Fruit fly (Drosophila melanogaster) whole organism, embryonic: ENCODE data around the gene ATP7.

ENCODE experiments used
- B-H1 ChIP-seq: fragments of 200-800 bp; sonication (Bioruptor generic); IDR thresholded peaks from 3 replicates; pipeline ENCODE4 v1.3.6; 2022; ENCODE audit warnings: missing biosample characterization, missing genetic modification characterization
- Bgb ChIP-seq: fragments of 200-800 bp; sonication (Bioruptor generic); IDR thresholded peaks from 2 replicates; pipeline ENCODE4 v1.3.6; 2022; ENCODE audit warnings: missing biosample characterization, missing genetic modification characterization; ENCODE audit not compliant: partially characterized antibody
- BtbVII ChIP-seq: fragments of 200-800 bp; sonication (Bioruptor generic); optimal IDR thresholded peaks from 3 replicates; lab custom pipeline; 2017; ENCODE audit warnings: missing biosample characterization, mild to moderate bottlenecking, missing genetic modification characterization
- CG10321 ChIP-seq: fragments of 200-800 bp; sonication (Bioruptor generic); IDR thresholded peaks from 2 replicates; pipeline ENCODE4 v1.3.6; 2022; ENCODE audit warnings: missing biosample characterization, missing genetic modification characterization
- CG10654 ChIP-seq: fragments of 200-800 bp; sonication (Bioruptor generic); optimal IDR thresholded peaks from 2 replicates; lab custom pipeline; 2016; ENCODE audit warnings: missing biosample characterization, missing genetic modification characterization
- CG10979 ChIP-seq: fragments of 200-800 bp; sonication (Bioruptor generic); optimal IDR thresholded peaks from 2 replicates; lab custom pipeline; 2018; ENCODE audit warnings: missing biosample characterization, mild to moderate bottlenecking, missing genetic modification characterization, moderate library complexity
- CG11695 ChIP-seq: fragments of 200-800 bp; sonication (Bioruptor generic); IDR thresholded peaks from 3 replicates; pipeline ENCODE4 v1.3.6; 2022; ENCODE audit warnings: missing biosample characterization, missing genetic modification characterization
- CG12391 ChIP-seq: fragments of 200-800 bp; sonication (Bioruptor generic); optimal IDR thresholded peaks from 3 replicates; lab custom pipeline; 2018; ENCODE audit warnings: missing biosample characterization, mild to moderate bottlenecking, missing genetic modification characterization, moderate library complexity
- CG13424 ChIP-seq: fragments of 200-800 bp; sonication (Bioruptor generic); optimal IDR thresholded peaks from 2 replicates; lab custom pipeline; 2019; ENCODE audit warnings: missing biosample characterization, mild to moderate bottlenecking, missing genetic modification characterization, moderate library complexity
- CG1529 ChIP-seq: fragments of 200-800 bp; sonication (Bioruptor generic); optimal IDR thresholded peaks from 3 replicates; lab custom pipeline; 2018; ENCODE audit warnings: missing biosample characterization, missing genetic modification characterization
- CG17568 ChIP-seq: fragments of 200-800 bp; sonication (Bioruptor generic); optimal IDR thresholded peaks from 2 replicates; lab custom pipeline; 2018; ENCODE audit warnings: missing biosample characterization, mild to moderate bottlenecking, missing genetic modification characterization, moderate library complexity
- CG18619 ChIP-seq: fragments of 200-800 bp; sonication (Bioruptor generic); optimal IDR thresholded peaks from 3 replicates; lab custom pipeline; 2017; ENCODE audit warnings: missing biosample characterization, mild to moderate bottlenecking, missing genetic modification characterization
- CG30431 ChIP-seq: fragments of 200-800 bp; sonication (Bioruptor generic); optimal IDR thresholded peaks from 2 replicates; lab custom pipeline; 2017; ENCODE audit warnings: missing biosample characterization, missing genetic modification characterization
- CG32767 ChIP-seq: fragments of 200-800 bp; sonication (Bioruptor generic); IDR thresholded peaks from 2 replicates; pipeline ENCODE4 v1.3.6; 2022; ENCODE audit warnings: missing biosample characterization, missing genetic modification characterization
- CG4707 ChIP-seq: fragments of 200-800 bp; sonication (Bioruptor generic); optimal IDR thresholded peaks from 2 replicates; lab custom pipeline; 2018; ENCODE audit warnings: missing biosample characterization, mild to moderate bottlenecking, missing genetic modification characterization, moderate library complexity
- CG4730 ChIP-seq: fragments of 200-800 bp; sonication (Bioruptor generic); IDR thresholded peaks from 2 replicates; pipeline ENCODE4 v1.3.6; 2022; ENCODE audit warnings: missing biosample characterization, missing genetic modification characterization
- CG6813 ChIP-seq: fragments of 200-800 bp; sonication (Bioruptor generic); optimal IDR thresholded peaks from 2 replicates; lab custom pipeline; 2017; ENCODE audit warnings: missing biosample characterization, missing genetic modification characterization, mild to moderate bottlenecking, moderate library complexity, missing genetic modification reagents
- CG7786 ChIP-seq: fragments of 200-800 bp; sonication (Bioruptor generic); optimal IDR thresholded peaks from 2 replicates; lab custom pipeline; 2016; ENCODE audit warnings: missing biosample characterization, missing genetic modification characterization
- CG8281 ChIP-seq: fragments of 200-800 bp; sonication (Bioruptor generic); optimal IDR thresholded peaks from 2 replicates; lab custom pipeline; 2018; ENCODE audit warnings: missing biosample characterization, mild to moderate bottlenecking, missing genetic modification characterization, moderate library complexity
- CG8388 ChIP-seq: fragments of 200-800 bp; sonication (Bioruptor generic); optimal IDR thresholded peaks from 2 replicates; lab custom pipeline; 2019; ENCODE audit warnings: missing biosample characterization, mild to moderate bottlenecking, missing genetic modification characterization, moderate library complexity
- CG9609 ChIP-seq: fragments of 200-800 bp; sonication (Bioruptor generic); optimal IDR thresholded peaks from 3 replicates; lab custom pipeline; 2016; ENCODE audit warnings: missing biosample characterization, missing genetic modification characterization
- CG9797 ChIP-seq: fragments of 200-800 bp; sonication (Bioruptor generic); optimal IDR thresholded peaks from 3 replicates; lab custom pipeline; 2018; ENCODE audit warnings: missing biosample characterization, mild to moderate bottlenecking, missing genetic modification characterization
- Deaf1 ChIP-seq: fragments of 200-800 bp; optimal IDR thresholded peaks from 3 replicates; lab custom pipeline; 2019; ENCODE audit warnings: missing biosample characterization, mild to moderate bottlenecking, missing genetic modification characterization, moderate library complexity
- Dek ChIP-seq: fragments of 200-800 bp; sonication (Bioruptor generic); optimal IDR thresholded peaks from 3 replicates; lab custom pipeline; 2019; ENCODE audit warnings: missing biosample characterization, mild to moderate bottlenecking, missing genetic modification characterization, moderate library complexity
- Dip3 ChIP-seq: fragments of 200-800 bp; sonication (Bioruptor generic); optimal IDR thresholded peaks from 3 replicates; lab custom pipeline; 2016; ENCODE audit warnings: missing biosample characterization, missing genetic modification characterization
- ERR ChIP-seq: fragments of 200-800 bp; sonication (Bioruptor generic); optimal IDR thresholded peaks from 2 replicates; lab custom pipeline; 2016; ENCODE audit warnings: missing biosample characterization, missing genetic modification characterization
- Ets65A ChIP-seq: fragments of 200-800 bp; sonication (Bioruptor generic); peaks from one replicate; lab custom pipeline; 2016; ENCODE audit warnings: missing biosample characterization, missing genetic modification characterization
- Fer2 ChIP-seq: fragments of 200-800 bp; sonication (Bioruptor generic); optimal IDR thresholded peaks from 2 replicates; lab custom pipeline; 2018; ENCODE audit warnings: missing biosample characterization, mild to moderate bottlenecking, missing genetic modification characterization, moderate library complexity
- Lim3 ChIP-seq: fragments of 200-800 bp; sonication (Bioruptor generic); IDR thresholded peaks from 2 replicates; pipeline ENCODE4 v1.3.6; 2022; ENCODE audit warnings: missing biosample characterization, missing genetic modification characterization
- NfI ChIP-seq: fragments of 200-800 bp; sonication (Bioruptor generic); optimal IDR thresholded peaks from 3 replicates; lab custom pipeline; 2018; ENCODE audit warnings: missing biosample characterization, mild to moderate bottlenecking, missing genetic modification characterization, moderate library complexity
- Sox100B ChIP-seq: fragments of 200-800 bp; sonication (Bioruptor generic); optimal IDR thresholded peaks from 3 replicates; lab custom pipeline; 2018; ENCODE audit warnings: missing biosample characterization, mild to moderate bottlenecking, missing genetic modification characterization
- Ssrp ChIP-seq: fragments of 200-800 bp; sonication (Bioruptor generic); optimal IDR thresholded peaks from 2 replicates; lab custom pipeline; 2018; ENCODE audit warnings: missing biosample characterization, mild to moderate bottlenecking, missing genetic modification characterization, moderate library complexity
- cad ChIP-seq: fragments of >200 bp; optimal IDR thresholded peaks from 2 replicates; lab custom pipeline; 2017; ENCODE audit warnings: missing biosample characterization, missing genetic modification characterization
- chinmo ChIP-seq: fragments of 200-800 bp; sonication (Bioruptor generic); IDR thresholded peaks from 4 replicates; pipeline ENCODE4 v1.3.6; 2022; ENCODE audit warnings: missing biosample characterization, missing genetic modification characterization; ENCODE audit not compliant: partially characterized antibody
- corto ChIP-seq: fragments of 200-800 bp; sonication (Bioruptor generic); optimal IDR thresholded peaks from 2 replicates; lab custom pipeline; 2016; ENCODE audit warnings: missing biosample characterization, mild to moderate bottlenecking, missing genetic modification characterization, moderate library complexity
- crp ChIP-seq, 2 experiments: fragments of 200-800 bp; sonication (Bioruptor generic); optimal IDR thresholded peaks; 2 replicates in 1 of 2; 3 replicates in 1 of 2; lab custom pipeline; 2017; ENCODE audit warnings: missing biosample characterization in 2 of 2, missing genetic modification characterization in 2 of 2, mild to moderate bottlenecking in 1 of 2, moderate library complexity in 1 of 2
- disco-r ChIP-seq: fragments of 200-800 bp; sonication (Bioruptor generic); optimal IDR thresholded peaks from 2 replicates; lab custom pipeline; 2016; ENCODE audit warnings: missing biosample characterization, missing genetic modification characterization
- fd3F ChIP-seq: fragments of 200-800 bp; sonication (Bioruptor generic); optimal IDR thresholded peaks from 2 replicates; lab custom pipeline; 2018; ENCODE audit warnings: missing biosample characterization, mild to moderate bottlenecking, missing genetic modification characterization, moderate library complexity
- gcm2 ChIP-seq: fragments of 200-800 bp; sonication (Bioruptor generic); optimal IDR thresholded peaks from 2 replicates; lab custom pipeline; 2016; ENCODE audit warnings: missing biosample characterization, missing genetic modification characterization
- lilli ChIP-seq: fragments of 200-800 bp; sonication (Bioruptor generic); optimal IDR thresholded peaks from 3 replicates; lab custom pipeline; 2016; ENCODE audit warnings: missing biosample characterization, missing genetic modification characterization
- nom ChIP-seq: fragments of 200-800 bp; sonication (Bioruptor generic); optimal IDR thresholded peaks from 2 replicates; lab custom pipeline; 2017; ENCODE audit warnings: missing biosample characterization, missing genetic modification characterization, mild to moderate bottlenecking, moderate library complexity, missing genetic modification reagents
- org-1 ChIP-seq: fragments of 200-800 bp; sonication (Bioruptor generic); optimal IDR thresholded peaks from 2 replicates; lab custom pipeline; 2017; ENCODE audit warnings: missing biosample characterization, missing genetic modification characterization
- salm ChIP-seq: fragments of 200-800 bp; sonication (Bioruptor generic); optimal IDR thresholded peaks from 2 replicates; lab custom pipeline; 2018; ENCODE audit warnings: missing biosample characterization, mild to moderate bottlenecking, missing genetic modification characterization
- sisA ChIP-seq: fragments of 200-800 bp; sonication (Bioruptor generic); IDR thresholded peaks from 2 replicates; pipeline ENCODE4 v1.3.6; 2022; ENCODE audit warnings: missing biosample characterization, missing genetic modification characterization
- tna ChIP-seq: fragments of 200-800 bp; sonication (Bioruptor generic); IDR thresholded peaks from 2 replicates; pipeline ENCODE4 v1.3.6; 2022; ENCODE audit warnings: missing biosample characterization, missing genetic modification characterization; ENCODE audit not compliant: partially characterized antibody
- tx ChIP-seq: fragments of 200-800 bp; sonication (Bioruptor generic); optimal IDR thresholded peaks from 2 replicates; lab custom pipeline; 2016; ENCODE audit warnings: missing biosample characterization, missing genetic modification characterization
- usp ChIP-seq: fragments of >200 bp; optimal IDR thresholded peaks from 2 replicates; lab custom pipeline; 2017; ENCODE audit warnings: missing biosample characterization, missing genetic modification characterization
- zfh1 ChIP-seq: fragments of 200-800 bp; sonication (Bioruptor generic); IDR thresholded peaks from 3 replicates; pipeline ENCODE4 v1.3.6; 2022; ENCODE audit warnings: missing biosample characterization, missing genetic modification characterization
- zfh2 ChIP-seq: fragments of 200-800 bp; sonication (Bioruptor generic); optimal IDR thresholded peaks from 2 replicates; lab custom pipeline; 2016; ENCODE audit warnings: missing biosample characterization, missing genetic modification characterization

ATP7 gene

dm6 chrX:11806867-11807747 lies 47.7 kb upstream of the ATP7 start, which contains the start of gene Hsc70-3 (continued):
- TF ChIP-seq Ets65A = no peak
- no peak for TF ChIP-seq Dip3 (GFP tag; lab: Kevin White, UChicago)
- peak; percentile 13 for TF ChIP-seq CG8281 (tag; lab: Kevin White, UChicago)
- no peak for TF ChIP-seq CG4730 (GFP tag; lab: Robert Waterston, UW)
- TF ChIP-seq Dek (tag; lab: Kevin White, UChicago) = no peak
- TF ChIP-seq chinmo = 0 out of 4 replicates have a peak, but pooled peaks have one; percentile 74
- TF ChIP-seq zfh1 (GFP tag; lab: Robert Waterston, UW) = peak; percentile 37; the same call in 1 of the 3 replicates
- peak; percentile 54 for TF ChIP-seq CG12391
- TF ChIP-seq fd3F (GFP tag; lab: Kevin White, UChicago) = no peak
- peak; percentile 13 for TF ChIP-seq salm (tag; lab: Kevin White, UChicago)
- no peak for TF ChIP-seq CG9609 (GFP tag; lab: Kevin White, UChicago)
- no peak for TF ChIP-seq cad (GFP tag; lab: Kevin White, UChicago)
- peak; percentile 8 for TF ChIP-seq corto (GFP tag; lab: Kevin White, UChicago)
- no peak for TF ChIP-seq Lim3 (GFP tag; lab: Robert Waterston, UW)
- no peak for TF ChIP-seq Ssrp (tag; lab: Kevin White, UChicago)
- no peak for TF ChIP-seq ERR
- no peak for TF ChIP-seq CG32767
- peak; percentile 77 for TF ChIP-seq CG17568 (GFP tag; lab: Kevin White, UChicago)
- TF ChIP-seq disco-r (GFP tag; lab: Kevin White, UChicago) = no peak
- TF ChIP-seq Fer2 (tag; lab: Kevin White, UChicago) = no peak
- TF ChIP-seq CG11695 (GFP tag; lab: Robert Waterston, UW) = 0 out of 3 replicates have a peak, but pooled peaks have one; percentile 18
- TF ChIP-seq BtbVII (GFP tag; lab: Kevin White, UChicago) = peak; percentile 11
- peak; percentile 56; the same call in 1 of the 2 replicates for TF ChIP-seq Bgb (GFP tag; lab: Robert Waterston, UW)
- no peak for TF ChIP-seq lilli
- no peak for TF ChIP-seq CG10321 (GFP tag; lab: Robert Waterston, UW)
- TF ChIP-seq tx (GFP tag; lab: Kevin White, UChicago) = no peak
- TF ChIP-seq sisA (GFP tag; lab: Robert Waterston, UW) = no peak
- TF ChIP-seq CG9797 = no peak
- no peak; the same call in 1 of the 2 replicates for TF ChIP-seq tna
- TF ChIP-seq Deaf1 (tag; lab: Kevin White, UChicago) = peak; percentile 10
- TF ChIP-seq CG4707 (GFP tag; lab: Kevin White, UChicago) = peak; percentile 77
- peak; percentile 47 for TF ChIP-seq CG13424 (tag; lab: Kevin White, UChicago)
- no peak for TF ChIP-seq crp (GFP tag; optimal IDR thresholded peaks at IDR 0.05; lab: Kevin White, UChicago)
- TF ChIP-seq Sox100B (GFP tag; lab: Kevin White, UChicago) = peak; percentile 16
- no peak for TF ChIP-seq B-H1 (GFP tag; lab: Robert Waterston, UW)
- no peak for TF ChIP-seq CG10654
- peak; percentile 61 for TF ChIP-seq CG1529
- TF ChIP-seq CG18619 (GFP tag; lab: Kevin White, UChicago) = no peak
- no peak for TF ChIP-seq org-1 (GFP tag; lab: Kevin White, UChicago)
- TF ChIP-seq CG7786 (GFP tag; lab: Kevin White, UChicago) = no peak
- peak; percentile 11 for TF ChIP-seq CG10979 (tag; lab: Kevin White, UChicago)
- no peak for TF ChIP-seq CG8388
- TF ChIP-seq usp (GFP tag; lab: Kevin White, UChicago) = no peak
- no peak for TF ChIP-seq gcm2 (GFP tag; lab: Kevin White, UChicago)
- TF ChIP-seq CG30431 (GFP tag; lab: Kevin White, UChicago) = no peak
- TF ChIP-seq CG6813 = peak; percentile 70
- no peak for TF ChIP-seq NfI (GFP tag; lab: Kevin White, UChicago)
- TF ChIP-seq zfh2 (GFP tag; lab: Kevin White, UChicago) = no peak
- peak; percentile 35 for TF ChIP-seq nom (GFP tag; lab: Kevin White, UChicago)
